Worm (Caenorhabditis elegans) whole organism, L1 larva: ENCODE results near the gene sri-78.

ENCODE experiments used
- C34B4.2 ChIP-seq: sonication (generic microtip); optimal IDR thresholded peaks from 2 replicates; lab custom pipeline; 2017; ENCODE audit warnings: mild to moderate bottlenecking, missing genetic modification characterization, missing compliant biosample characterization
- ama-1 ChIP-seq: fragments of 150-350 bp; optimal IDR thresholded peaks from 2 replicates; lab custom pipeline; 2014
- efl-1 ChIP-seq, 4 experiments: fragments of 150-350 bp; optimal IDR thresholded peaks in 3 of 4; peaks in 1 of 4; 1 replicate in 1 of 4; 2 replicates in 3 of 4; lab custom pipeline; 2014; ENCODE audit warnings: missing biosample characterization in 2 of 4, missing genetic modification characterization in 2 of 4, missing genetic modification reagents in 2 of 4
- lin-35 ChIP-seq, 2 experiments: fragments of 150-350 bp; optimal IDR thresholded peaks; 2 replicates each; lab custom pipeline; 2014; ENCODE audit warnings: missing biosample characterization in 2 of 2, missing genetic modification characterization in 2 of 2, missing genetic modification reagents in 2 of 2
- lsy-2 ChIP-seq, 2 experiments: fragments of 150-350 bp; optimal IDR thresholded peaks; 2 replicates each; lab custom pipeline; 2014; ENCODE audit warnings: missing biosample characterization in 2 of 2, missing genetic modification characterization in 2 of 2
- mep-1 ChIP-seq: fragments of 150-350 bp; optimal IDR thresholded peaks from 2 replicates; lab custom pipeline; 2014; ENCODE audit warnings: missing biosample characterization, missing genetic modification characterization
- pag-3 ChIP-seq: sonication (generic microtip); optimal IDR thresholded peaks from 2 replicates; lab custom pipeline; 2017; ENCODE audit warnings: missing genetic modification characterization, mild to moderate bottlenecking, missing compliant biosample characterization, antibody characterized with exemption, borderline replicate concordance; ENCODE audit not compliant: insufficient read depth
- unc-130 ChIP-seq: fragments of 150-350 bp; optimal IDR thresholded peaks from 2 replicates; lab custom pipeline; 2017; ENCODE audit warnings: missing biosample characterization, missing genetic modification characterization, inconsistent platforms
- ztf-11 ChIP-seq, 2 experiments: sonication (generic microtip); optimal IDR thresholded peaks; 2 replicates each; lab custom pipeline; 2016 to 2017; ENCODE audit warnings: missing genetic modification characterization in 2 of 2, missing biosample characterization in 1 of 2, missing compliant biosample characterization in 1 of 2

DNA sequence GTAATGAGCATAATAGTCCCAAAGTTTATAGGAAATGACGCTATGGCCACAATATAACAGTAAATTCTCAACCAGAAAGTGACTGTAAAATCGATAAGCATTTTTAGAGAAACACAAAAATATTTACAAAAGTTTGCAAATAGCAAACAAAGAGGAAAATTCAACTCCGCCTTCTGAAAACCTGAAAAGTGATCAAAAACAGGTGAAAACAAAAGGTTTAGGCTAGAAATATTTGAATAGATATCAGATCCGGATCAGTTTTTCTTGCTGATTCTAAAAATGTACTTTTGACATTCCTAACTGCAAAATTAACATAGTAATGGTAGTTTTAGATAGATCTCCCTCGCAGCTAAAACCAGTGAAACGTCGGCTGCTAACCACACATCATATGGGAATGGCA, 14.0 kb downstream of the sri-78 start, which contains the start of gene sri-51:
- TF ChIP-seq pag-3 (tag; lab: Kevin White, UChicago) = no peak
- no peak for TF ChIP-seq ztf-11 (tag; optimal IDR thresholded peaks at IDR 0.05; lab: Kevin White, UChicago)
- TF ChIP-seq efl-1 (optimal IDR thresholded peaks at IDR 0.05; lab: Kevin White, UChicago) = no peak
- no peak for TF ChIP-seq efl-1 (GFP tag; optimal IDR thresholded peaks at IDR 0.05 in 1 of 2; lab: Kevin White, UChicago)
- no peak for TF ChIP-seq unc-130 (tag; lab: Kevin White, UChicago)
- no peak for TF ChIP-seq mep-1 (tag; lab: Kevin White, UChicago)
- no peak for TF ChIP-seq lsy-2 (tag; optimal IDR thresholded peaks at IDR 0.05; lab: Kevin White, UChicago)
- TF ChIP-seq C34B4.2 (tag; lab: Kevin White, UChicago) = no peak
- TF ChIP-seq ama-1 (lab: Kevin White, UChicago) = no peak
- no peak for TF ChIP-seq lin-35 (GFP tag; optimal IDR thresholded peaks at IDR 0.05; lab: Kevin White, UChicago)
